Worm (Caenorhabditis elegans): ENCODE measurements around the gene dmd-8.

DNA sequence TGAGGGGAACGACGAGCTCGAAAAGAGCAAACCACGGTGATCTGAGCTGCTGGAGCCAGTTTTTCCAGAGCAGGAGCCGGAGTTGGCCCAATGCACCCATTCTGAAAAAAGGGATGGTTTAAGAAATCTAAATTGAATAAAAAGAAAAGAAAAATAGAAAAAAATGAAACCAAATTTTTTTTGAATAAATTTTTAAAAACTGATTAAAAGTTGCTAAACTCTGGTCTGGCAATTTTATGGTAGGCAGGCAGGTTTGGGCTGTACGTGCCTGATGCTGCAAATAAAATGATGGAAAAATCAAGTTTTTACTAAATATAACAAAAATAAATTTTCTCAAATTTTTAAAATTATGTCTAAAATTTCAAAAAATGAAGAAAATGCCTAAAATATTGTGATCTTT lies 5.6 kb downstream of the dmd-8 start, which contains the start of gene abt-4:
- TF ChIP-seq fkh-10 (GFP tag; optimal IDR thresholded peaks at IDR 0.05): no peak
- no peak for TF ChIP-seq elt-3 (tag; optimal IDR thresholded peaks at IDR 0.05)
- TF ChIP-seq nhr-28 (tag; optimal IDR thresholded peaks at IDR 0.05): no peak
- TF ChIP-seq R02D3.7 (tag; optimal IDR thresholded peaks at IDR 0.05): no peak
- TF ChIP-seq nhr-11 (tag; optimal IDR thresholded peaks at IDR 0.05): no peak
- no peak for TF ChIP-seq nhr-67 (tag; optimal IDR thresholded peaks at IDR 0.05)
- no peak for TF ChIP-seq lin-39 (tag; optimal IDR thresholded peaks at IDR 0.05)
- no peak for TF ChIP-seq nhr-237 (tag; optimal IDR thresholded peaks at IDR 0.05)
- no peak for TF ChIP-seq elt-1 (tag; optimal IDR thresholded peaks at IDR 0.05)
- TF ChIP-seq snpc-4 (tag; optimal IDR thresholded peaks at IDR 0.05): no peak
- no peak for TF ChIP-seq jun-1 (tag; optimal IDR thresholded peaks at IDR 0.05)
- no peak for TF ChIP-seq lsy-12 (tag; optimal IDR thresholded peaks at IDR 0.05)
- no peak for TF ChIP-seq unc-62 (GFP tag; optimal IDR thresholded peaks at IDR 0.05)
- TF ChIP-seq ztf-11 (tag; optimal IDR thresholded peaks at IDR 0.05): no peak
